Fruit fly (Drosophila melanogaster): Measurements from ENCODE around the gene fh.

Gene fh

DNA sequence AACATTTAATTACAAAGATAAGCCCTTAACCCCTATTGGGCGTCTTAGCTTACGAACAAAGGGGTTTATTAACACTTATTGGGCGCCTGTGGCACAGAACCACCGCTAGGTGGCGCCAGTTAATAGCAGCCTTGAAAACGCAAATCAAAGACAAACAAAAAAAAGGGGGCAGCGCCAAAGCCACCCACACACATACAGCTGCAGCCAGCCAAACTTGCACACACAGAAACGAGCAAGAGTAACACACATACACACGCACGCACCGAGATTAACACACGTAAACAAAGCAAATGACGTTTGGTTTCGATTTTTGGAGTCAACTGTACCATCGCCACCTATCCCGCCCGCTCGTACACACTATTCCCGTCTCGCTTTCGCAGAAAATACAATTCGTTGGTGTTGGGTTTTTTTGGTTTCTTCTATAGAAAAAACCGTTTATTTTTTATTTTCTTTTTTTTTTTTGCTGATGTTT lies 3.3 kb upstream of the fh start (continued):
- no peak for TF ChIP-seq twi (tag; optimal IDR thresholded peaks at IDR 0.05)
- no peak for TF ChIP-seq Taf1 (GFP tag; IDR thresholded peaks at IDR 0.05)
- peak; percentile 49 for TF ChIP-seq Meics (GFP tag; optimal IDR thresholded peaks at IDR 0.05)
- peak; percentile 22 for TF ChIP-seq unpg (GFP tag; optimal IDR thresholded peaks at IDR 0.05)
- peak; percentile 64; the same call in 1 of the 2 replicates for TF ChIP-seq chm (GFP tag; IDR thresholded peaks at IDR 0.05)
- TF ChIP-seq ind (GFP tag; optimal IDR thresholded peaks at IDR 0.05) = peak; percentile 22
- TF ChIP-seq tgo (GFP tag; IDR thresholded peaks at IDR 0.05) = 0 out of 3 replicates have a peak, but pooled peaks have one; percentile 15
- peak; percentile 19 for TF ChIP-seq NfI (GFP tag; optimal IDR thresholded peaks at IDR 0.05)
- TF ChIP-seq gt (GFP tag; IDR thresholded peaks at IDR 0.05) = no peak
- TF ChIP-seq CG10959 (GFP tag; IDR thresholded peaks at IDR 0.05) = peak; percentile 71
- TF ChIP-seq bigmax (GFP tag; optimal IDR thresholded peaks at IDR 0.05) = no peak
- TF ChIP-seq wor (GFP tag; IDR thresholded peaks at IDR 0.05) = no peak
- peak; percentile 76 for TF ChIP-seq Nf-YC (tag; optimal IDR thresholded peaks at IDR 0.05)
- no peak for TF ChIP-seq Hey (tag; optimal IDR thresholded peaks at IDR 0.05)
- peak; percentile 64; the same call in 1 of the 2 replicates for TF ChIP-seq sob (GFP tag; IDR thresholded peaks at IDR 0.05)
- no peak for TF ChIP-seq Gsc (GFP tag; IDR thresholded peaks at IDR 0.05)
- TF ChIP-seq CG6765 (GFP tag; optimal IDR thresholded peaks at IDR 0.05) = peak; percentile 1
- TF ChIP-seq CG32767 (GFP tag; IDR thresholded peaks at IDR 0.05) = no peak
- TF ChIP-seq CG15011 (GFP tag; optimal IDR thresholded peaks at IDR 0.05) = no peak
- TF ChIP-seq abd-A (tag; optimal IDR thresholded peaks at IDR 0.05) = no peak
- TF ChIP-seq CG8944 (GFP tag; optimal IDR thresholded peaks at IDR 0.05) = no peak
- peak; percentile 73; the same call in 1 of the 2 replicates for TF ChIP-seq rib (GFP tag; IDR thresholded peaks at IDR 0.05)
- peak; percentile 70 for TF ChIP-seq pros (GFP tag; optimal IDR thresholded peaks at IDR 0.05)
- 0 out of 2 replicates have a peak, but pooled peaks have one; percentile 8 for TF ChIP-seq Nf-YA (GFP tag; IDR thresholded peaks at IDR 0.05)
- TF ChIP-seq sqz (GFP tag; optimal IDR thresholded peaks at IDR 0.05) = peak; percentile 83
- TF ChIP-seq CG11456 (GFP tag; IDR thresholded peaks at IDR 0.05) = peak; percentile 60; the same call in 1 of the 3 replicates
- TF ChIP-seq Oli (tag; optimal IDR thresholded peaks at IDR 0.05) = no peak
- TF ChIP-seq dimm (GFP tag; IDR thresholded peaks at IDR 0.05) = no peak
- peak; percentile 44 for TF ChIP-seq grau (tag; optimal IDR thresholded peaks at IDR 0.05)
- no peak for TF ChIP-seq lmd (GFP tag; IDR thresholded peaks at IDR 0.05)
- TF ChIP-seq CG31224 (GFP tag; IDR thresholded peaks at IDR 0.05) = no peak
- TF ChIP-seq sim (GFP tag; IDR thresholded peaks at IDR 0.05) = peak; percentile 23; the same call in 1 of the 2 replicates
- TF ChIP-seq CG11093 (GFP tag; IDR thresholded peaks at IDR 0.05) = no peak
- TF ChIP-seq CG7928 (GFP tag; optimal IDR thresholded peaks at IDR 0.05) = no peak
- TF ChIP-seq nom (GFP tag; optimal IDR thresholded peaks at IDR 0.05) = peak; percentile 72
- no peak for TF ChIP-seq nau (GFP tag; optimal IDR thresholded peaks at IDR 0.05)
- TF ChIP-seq Sox100B (GFP tag; optimal IDR thresholded peaks at IDR 0.05) = no peak
- TF ChIP-seq Xbp1 (GFP tag; optimal IDR thresholded peaks at IDR 0.05) = peak; percentile 39
- peak; percentile 30 for TF ChIP-seq CoRest (tag; optimal IDR thresholded peaks at IDR 0.05)
- TF ChIP-seq Hsf (GFP tag; optimal IDR thresholded peaks at IDR 0.05) = peak; percentile 35
- TF ChIP-seq Lpt (GFP tag; optimal IDR thresholded peaks at IDR 0.05) = no peak
- TF ChIP-seq unc-4 (GFP tag; IDR thresholded peaks at IDR 0.05; ENCODE audit: partially characterized antibody) = 0 out of 2 replicates have a peak, but pooled peaks have one; percentile 23
- peak; percentile 24 for TF ChIP-seq CG10267 (tag; optimal IDR thresholded peaks at IDR 0.05)
- TF ChIP-seq Doc3 (GFP tag; IDR thresholded peaks at IDR 0.05; ENCODE audit: partially characterized antibody) = no peak
- no peak for TF ChIP-seq CG10274 (GFP tag; optimal IDR thresholded peaks at IDR 0.05)
- TF ChIP-seq Ptx1 (GFP tag; IDR thresholded peaks at IDR 0.05) = peak; percentile 57; the same call in 1 of the 2 replicates
- TF ChIP-seq vfl (GFP tag; optimal IDR thresholded peaks at IDR 0.05) = no peak
- TF ChIP-seq CG8290 (GFP tag; optimal IDR thresholded peaks at IDR 0.05) = peak; percentile 3
- TF ChIP-seq CG8290 (tag; optimal IDR thresholded peaks at IDR 0.05) = no peak
- TF ChIP-seq CG11085 (GFP tag; IDR thresholded peaks at IDR 0.05) = no peak
- peak; percentile 43 for TF ChIP-seq zf30C (GFP tag; optimal IDR thresholded peaks at IDR 0.05)
- no peak for TF ChIP-seq Gug (GFP tag; IDR thresholded peaks at IDR 0.05)
